Worm (Caenorhabditis elegans) whole organism, midembryonic: Measurements from ENCODE around the gene ZC262.13.

Source experiments
- T22C8.4 ChIP-seq: fragments of 200-800 bp; sonication (Bioruptor generic); IDR thresholded peaks from 2 replicates; pipeline ENCODE4 v1.3.6; 2022; ENCODE audit warnings: missing genetic modification characterization, missing compliant biosample characterization
- cog-1 ChIP-seq: sonication (generic microtip); optimal IDR thresholded peaks from 2 replicates; lab custom pipeline; 2016; ENCODE audit warnings: missing genetic modification characterization, missing compliant biosample characterization
- flt-1 ChIP-seq: fragments of 200-800 bp; sonication (Bioruptor generic); IDR thresholded peaks from 2 replicates; pipeline ENCODE4 v1.3.6; 2022; ENCODE audit warnings: missing genetic modification characterization, missing compliant biosample characterization
- klf-2 ChIP-seq: fragments of 200-800 bp; sonication (Bioruptor generic); conservative IDR thresholded peaks from 2 replicates; pipeline ENCODE4 v1.3.6; 2022; ENCODE audit warnings: missing genetic modification reagents, missing genetic modification characterization, missing compliant biosample characterization
- ref-1 ChIP-seq: fragments of 200-800 bp; sonication (Bioruptor generic); conservative IDR thresholded peaks from 2 replicates; pipeline ENCODE4 v1.3.6; 2022; ENCODE audit warnings: missing genetic modification reagents, missing genetic modification characterization, missing compliant biosample characterization
- ztf-29 ChIP-seq: fragments of 200-800 bp; sonication (Bioruptor generic); IDR thresholded peaks from 2 replicates; pipeline ENCODE4 v1.3.6; 2022; ENCODE audit warnings: missing genetic modification reagents, missing genetic modification characterization, missing compliant biosample characterization

ce11 chrIII:8363253-8364061, 37.4 kb downstream of the ZC262.13 start, which contains the start of gene R05D3.3:
- TF ChIP-seq cog-1 (tag; lab: Kevin White, UChicago) (no peak), flt-1 (GFP tag; lab: Robert Waterston, UW) (no peak), ref-1 (GFP tag; lab: Robert Waterston, UW) (no peak), klf-2 (GFP tag; lab: Robert Waterston, UW) (no peak), T22C8.4 (GFP tag; lab: Robert Waterston, UW) (no peak), ztf-29 (GFP tag; lab: Robert Waterston, UW) (no peak)
